Fruit fly (Drosophila melanogaster): ENCODE results near the gene RpL34a.

RpL34a gene

DNA sequence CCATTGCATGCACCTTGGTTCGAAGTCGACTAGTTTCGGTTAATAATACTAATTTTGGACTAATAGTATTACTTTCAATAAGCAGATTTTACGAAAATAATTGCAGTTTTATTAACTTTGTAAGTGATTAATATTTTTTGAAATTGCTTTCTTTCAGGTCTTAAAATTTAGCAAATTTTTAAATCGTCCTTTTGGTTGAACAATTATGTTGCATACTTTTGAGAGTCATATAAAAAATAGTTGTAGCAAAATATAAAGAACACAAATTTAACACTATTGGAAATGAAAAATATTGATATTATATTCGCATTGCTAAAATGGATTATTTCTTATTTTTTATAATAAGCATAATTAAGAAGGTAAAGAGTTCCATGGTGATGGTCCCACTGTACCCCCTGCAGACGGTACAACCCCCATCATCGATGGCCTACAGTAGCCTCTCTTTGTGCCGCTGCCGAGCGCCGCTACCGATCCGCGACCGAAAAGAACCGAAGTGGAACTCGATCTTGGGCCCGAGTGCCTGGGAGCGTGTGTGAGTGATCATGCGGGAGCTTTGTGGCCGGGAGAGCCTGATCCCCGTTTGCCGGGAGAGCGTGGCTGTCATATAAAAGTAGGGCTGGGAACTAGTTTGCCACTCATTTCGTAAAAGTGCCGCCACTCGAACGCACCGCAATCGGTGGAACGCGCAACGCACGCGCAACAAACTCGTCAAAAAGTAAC lies 37.7 kb downstream of the RpL34a start (continued):
- peak; percentile 76 for TF ChIP-seq CHES-1-like (GFP tag; optimal IDR thresholded peaks at IDR 0.05)
- TF ChIP-seq bab2 (GFP tag; optimal IDR thresholded peaks at IDR 0.05), result peak; percentile 88
- TF ChIP-seq CG14710 (tag; optimal IDR thresholded peaks at IDR 0.05), result peak; percentile 97
- peak; percentile 56 for TF ChIP-seq CG10321 (GFP tag; IDR thresholded peaks at IDR 0.05)
- peak; percentile 69 for TF ChIP-seq oc (tag; optimal IDR thresholded peaks at IDR 0.05)
- TF ChIP-seq CG4424 (GFP tag; optimal IDR thresholded peaks at IDR 0.05), result peak; percentile 97
- TF ChIP-seq Ptx1 (GFP tag; IDR thresholded peaks at IDR 0.05), result peak; percentile 90
- peak; percentile 77; the same call in 2 of the 3 replicates for TF ChIP-seq CG11560 (tag; IDR thresholded peaks at IDR 0.05)
- no peak for TF ChIP-seq nerfin-2 (GFP tag; IDR thresholded peaks at IDR 0.05; ENCODE audit: partially characterized antibody)
- peak; percentile 66 for TF ChIP-seq exex (tag; optimal IDR thresholded peaks at IDR 0.05)
- peak; percentile 15; the same call in 1 of the 2 replicates for TF ChIP-seq Scr (GFP tag; IDR thresholded peaks at IDR 0.05; ENCODE audit: partially characterized antibody)
- TF ChIP-seq CG9215 (GFP tag; IDR thresholded peaks at IDR 0.05), result peak; percentile 89
- TF ChIP-seq row (GFP tag; IDR thresholded peaks at IDR 0.05), result peak; percentile 92
- TF ChIP-seq CG11504 (tag; optimal IDR thresholded peaks at IDR 0.05), result peak; percentile 96
- TF ChIP-seq z (GFP tag; IDR thresholded peaks at IDR 0.05), result no peak
- peak; percentile 10 for TF ChIP-seq CG15479 (GFP tag; optimal IDR thresholded peaks at IDR 0.05)
- TF ChIP-seq nerfin-1 (tag; optimal IDR thresholded peaks at IDR 0.05), result peak; percentile 95
- TF ChIP-seq ranshi (GFP tag; IDR thresholded peaks at IDR 0.05), result peak; percentile 81; the same call in 1 of the 2 replicates
- TF ChIP-seq pb (GFP tag; optimal IDR thresholded peaks at IDR 0.05), result peak; percentile 25
- TF ChIP-seq repo (GFP tag; optimal IDR thresholded peaks at IDR 0.05), result peak; percentile 64
- peak; percentile 99 for TF ChIP-seq Sox100B (GFP tag; optimal IDR thresholded peaks at IDR 0.05)
- TF ChIP-seq CG9727 (GFP tag; optimal IDR thresholded peaks at IDR 0.05), result peak; percentile 99
- no peak for TF ChIP-seq MBD-R2 (GFP tag; IDR thresholded peaks at IDR 0.05)
- peak; percentile 29; the same call in 1 of the 2 replicates for TF ChIP-seq aop (GFP tag; IDR thresholded peaks at IDR 0.05)
- TF ChIP-seq Fer1 (GFP tag; optimal IDR thresholded peaks at IDR 0.05), result peak; percentile 86
- peak; percentile 71; the same call in 1 of the 2 replicates for TF ChIP-seq CG17328 (GFP tag; IDR thresholded peaks at IDR 0.05)
- peak; percentile 49; the same call in 2 of the 3 replicates for TF ChIP-seq CG14860 (GFP tag; IDR thresholded peaks at IDR 0.05; ENCODE audit: partially characterized antibody)
- peak; percentile 90 for TF ChIP-seq CG11093 (GFP tag; IDR thresholded peaks at IDR 0.05)
- TF ChIP-seq gsb (GFP tag; IDR thresholded peaks at IDR 0.05), result peak; percentile 61; the same call in 1 of the 2 replicates
- peak; percentile 93 for TF ChIP-seq CG10267 (tag; optimal IDR thresholded peaks at IDR 0.05)
- TF ChIP-seq CG8089 (GFP tag; optimal IDR thresholded peaks at IDR 0.05), result peak; percentile 58
- TF ChIP-seq CG12659 (GFP tag; optimal IDR thresholded peaks at IDR 0.05), result peak; percentile 97
- TF ChIP-seq Nf-YB (GFP tag; optimal IDR thresholded peaks at IDR 0.05), result peak; percentile 85
- no peak for TF ChIP-seq ERR (GFP tag; optimal IDR thresholded peaks at IDR 0.05)
- TF ChIP-seq H15 (GFP tag; IDR thresholded peaks at IDR 0.05), result peak; percentile 78
- TF ChIP-seq insv (GFP tag; optimal IDR thresholded peaks at IDR 0.05), result peak in 1 of 2 experiments; percentile 62
- TF ChIP-seq ttk (GFP tag; IDR thresholded peaks at IDR 0.05), result peak; percentile 69
- peak; percentile 98 for TF ChIP-seq CG10979 (tag; optimal IDR thresholded peaks at IDR 0.05)
- TF ChIP-seq Dbx (GFP tag; IDR thresholded peaks at IDR 0.05), result peak; percentile 55; the same call in 1 of the 3 replicates
- peak; percentile 93 for TF ChIP-seq CG15011 (GFP tag; optimal IDR thresholded peaks at IDR 0.05)
- TF ChIP-seq CG10274 (GFP tag; optimal IDR thresholded peaks at IDR 0.05), result peak; percentile 86
- TF ChIP-seq Bteb2 (GFP tag; optimal IDR thresholded peaks at IDR 0.05), result peak; percentile 88
- peak; percentile 60; the same call in 1 of the 3 replicates for TF ChIP-seq hb (GFP tag; IDR thresholded peaks at IDR 0.05; ENCODE audit: partially characterized antibody)
- peak; percentile 83 for TF ChIP-seq ssp (GFP tag; IDR thresholded peaks at IDR 0.05)
- TF ChIP-seq Drgx (GFP tag; IDR thresholded peaks at IDR 0.05), result peak; percentile 53; the same call in 1 of the 2 replicates
- TF ChIP-seq slou (GFP tag; optimal IDR thresholded peaks at IDR 0.05), result peak; percentile 84
- TF ChIP-seq jumu (GFP tag; optimal IDR thresholded peaks at IDR 0.05), result peak; percentile 74
- TF ChIP-seq Xrp1 (GFP tag; IDR thresholded peaks at IDR 0.05), result peak; percentile 85
- TF ChIP-seq CG7556 (GFP tag; optimal IDR thresholded peaks at IDR 0.05), result peak; percentile 99
